Worm (Caenorhabditis elegans): ENCODE measurements around the gene AH10.2.
"Not testable (repeated sequence)": the region's sequence is repeated elsewhere in the genome, so short reads cannot be mapped to it uniquely, and the experiment has no call there.

Gene AH10.2

DNA sequence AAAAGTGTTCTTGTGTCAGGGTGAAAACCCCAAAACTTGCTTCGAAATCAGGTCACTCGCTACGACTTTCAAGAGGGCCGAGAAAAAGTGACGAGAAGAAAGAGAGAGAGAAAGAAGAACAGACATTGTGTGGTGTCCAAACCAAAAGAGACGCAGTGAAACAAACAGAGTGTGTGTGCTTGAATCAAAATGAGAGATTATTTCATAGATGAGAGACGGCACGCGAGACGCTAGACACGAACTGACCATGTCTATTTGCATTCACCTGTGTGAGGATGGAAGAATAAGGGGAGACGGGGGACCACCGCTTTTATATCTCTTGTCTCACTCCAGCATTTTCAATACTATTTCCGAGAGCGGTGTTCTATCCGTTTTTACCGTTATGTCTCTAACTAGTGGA, 20.4 kb upstream of the AH10.2 start (continued):
- peak; percentile 50 for TF ChIP-seq blmp-1 (tag; optimal IDR thresholded peaks at IDR 0.05; ENCODE audit: insufficient read depth)
- peak; percentile 28 to 70 for TF ChIP-seq mdl-1 (tag; optimal IDR thresholded peaks at IDR 0.05)
- no peak for TF ChIP-seq unc-62 (GFP tag; optimal IDR thresholded peaks at IDR 0.05)
- no peak for TF ChIP-seq dmd-4 (tag; optimal IDR thresholded peaks at IDR 0.05)
- peak; percentile 86 for TF ChIP-seq F13H6.1 (tag; optimal IDR thresholded peaks at IDR 0.05)

DNA sequence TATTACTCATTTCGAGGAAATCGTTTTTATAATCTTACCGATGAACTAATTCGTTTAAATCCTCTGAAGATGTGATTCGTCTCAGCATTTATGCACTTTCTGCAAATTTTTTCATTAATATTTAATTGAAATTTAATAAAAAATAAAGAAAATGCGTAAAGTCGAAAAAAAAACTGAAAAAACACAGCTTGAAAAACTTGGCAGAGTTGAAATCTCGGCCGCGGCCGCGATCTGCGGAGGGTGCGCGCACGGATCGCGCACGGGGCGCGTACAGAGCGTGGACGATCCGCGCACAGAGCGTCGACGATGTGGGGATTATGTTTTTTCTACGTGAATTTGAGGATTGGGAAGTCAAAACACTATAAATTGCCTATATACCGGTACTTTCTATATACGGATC, 18.8 kb upstream of the AH10.2 start, which contains the start of gene AH10.4:
Gene AH10.4 (minus strand): TSS at position 101 of the 400 bp plus-strand sequence.
- TF ChIP-seq egl-27 (tag; optimal IDR thresholded peaks at IDR 0.05); F13H6.1 (tag; optimal IDR thresholded peaks at IDR 0.05); sma-3 (GFP tag; optimal IDR thresholded peaks at IDR 0.05): not testable (repeated sequence)

ce11 chrV:14139252-14140100, 17.1 kb upstream of the AH10.2 start:
- TF ChIP-seq unc-62 (GFP tag; optimal IDR thresholded peaks at IDR 0.05) (no peak), peb-1 (tag; optimal IDR thresholded peaks at IDR 0.05) (no peak), nhr-25 (tag; optimal IDR thresholded peaks at IDR 0.05) (peak; percentile 10), elt-1 (tag; optimal IDR thresholded peaks at IDR 0.05) (no peak), sma-3 (GFP tag; optimal IDR thresholded peaks at IDR 0.05) (peak; percentile 34), sma-9 (GFP tag; optimal IDR thresholded peaks at IDR 0.05) (peak; percentile 11), sma-9 (tag; optimal IDR thresholded peaks at IDR 0.05) (no peak), nhr-77 (tag; optimal IDR thresholded peaks at IDR 0.05) (no peak), fos-1 (tag; optimal IDR thresholded peaks at IDR 0.05) (peak; percentile 36), gmeb-1 (tag; optimal IDR thresholded peaks at IDR 0.05) (no peak), blmp-1 (tag; optimal IDR thresholded peaks at IDR 0.05; ENCODE audit: insufficient read depth) (peak; percentile 19), lsy-2 (tag; optimal IDR thresholded peaks at IDR 0.05) (peak in 1 of 2 experiments; percentile 16), ztf-1 (GFP tag; conservative IDR thresholded peaks at IDR 0.05) (no peak), C34F6.9 (tag; optimal IDR thresholded peaks at IDR 0.05) (peak; percentile 46), nhr-12 (tag; optimal IDR thresholded peaks at IDR 0.05) (no peak), nhr-129 (tag; optimal IDR thresholded peaks at IDR 0.05) (peak; percentile 53), F13H6.1 (tag; optimal IDR thresholded peaks at IDR 0.05) (no peak), unc-39 (tag; optimal IDR thresholded peaks at IDR 0.05) (no peak), nhr-6 (tag; optimal IDR thresholded peaks at IDR 0.05) (no peak)

- no peak for TF ChIP-seq Y55F3AM.14 (GFP tag; optimal IDR thresholded peaks at IDR 0.05)
- TF ChIP-seq nhr-6 (tag; optimal IDR thresholded peaks at IDR 0.05): no peak
- peak; percentile 47 for TF ChIP-seq sma-9 (GFP tag; optimal IDR thresholded peaks at IDR 0.05)
- TF ChIP-seq sma-9 (tag; optimal IDR thresholded peaks at IDR 0.05): no peak
- TF ChIP-seq lsy-2 (tag; optimal IDR thresholded peaks at IDR 0.05): peak in 1 of 2 experiments; percentile 21
- TF ChIP-seq nhr-237 (tag; optimal IDR thresholded peaks at IDR 0.05): no peak
- TF ChIP-seq sem-4 (tag; optimal IDR thresholded peaks at IDR 0.05): peak; percentile 58
Observed at ce11 chrV:14140733-14141132, 15.8 kb upstream of the AH10.2 start.

DNA sequence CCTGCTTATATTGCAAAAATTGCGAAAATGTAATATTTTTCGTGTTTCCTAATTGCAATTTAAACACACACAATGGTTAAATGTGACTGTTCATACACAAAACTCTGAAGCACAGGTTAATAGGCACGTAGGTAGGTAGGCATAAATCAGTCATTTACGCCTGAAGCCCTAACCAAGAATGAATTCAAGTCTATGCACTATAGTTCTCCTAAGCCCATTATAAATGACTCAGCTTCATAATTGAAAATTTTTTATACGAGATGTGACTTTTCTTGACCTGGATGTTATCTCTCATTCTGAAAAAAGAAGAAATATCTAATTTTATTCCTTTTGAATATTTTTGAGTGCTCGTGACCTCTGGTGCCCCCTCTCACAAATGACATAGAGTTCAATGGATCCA, 14.7 kb upstream of the AH10.2 start:
- no peak for TF ChIP-seq zag-1 (tag; optimal IDR thresholded peaks at IDR 0.05)
- no peak for TF ChIP-seq sma-9 (GFP tag; optimal IDR thresholded peaks at IDR 0.05)
- TF ChIP-seq sma-9 (tag; optimal IDR thresholded peaks at IDR 0.05): no peak
- no peak for TF ChIP-seq F13H6.1 (tag; optimal IDR thresholded peaks at IDR 0.05)
- no peak for TF ChIP-seq mbf-1 (tag; optimal IDR thresholded peaks at IDR 0.05)
- TF ChIP-seq fos-1 (tag; optimal IDR thresholded peaks at IDR 0.05): no peak
- TF ChIP-seq lin-11 (tag; optimal IDR thresholded peaks at IDR 0.05): no peak
- no peak for TF ChIP-seq elt-3 (tag; optimal IDR thresholded peaks at IDR 0.05)
- no peak for TF ChIP-seq mdl-1 (tag; optimal IDR thresholded peaks at IDR 0.05)
- no peak for TF ChIP-seq Y55F3AM.14 (GFP tag; optimal IDR thresholded peaks at IDR 0.05)
- TF ChIP-seq unc-39 (tag; optimal IDR thresholded peaks at IDR 0.05): no peak
- TF ChIP-seq nhr-77 (tag; optimal IDR thresholded peaks at IDR 0.05): no peak
- no peak for TF ChIP-seq snpc-4 (tag; optimal IDR thresholded peaks at IDR 0.05)
- TF ChIP-seq nhr-129 (tag; optimal IDR thresholded peaks at IDR 0.05): no peak
- no peak for TF ChIP-seq nhr-10 (tag; optimal IDR thresholded peaks at IDR 0.05)
- TF ChIP-seq nhr-21 (tag; optimal IDR thresholded peaks at IDR 0.05): no peak
- TF ChIP-seq nhr-237 (tag; optimal IDR thresholded peaks at IDR 0.05): no peak
- TF ChIP-seq elt-1 (tag; optimal IDR thresholded peaks at IDR 0.05): no peak
- TF ChIP-seq ceh-82 (tag; optimal IDR thresholded peaks at IDR 0.05): no peak
- no peak for TF ChIP-seq lin-13 (GFP tag; optimal IDR thresholded peaks at IDR 0.05)
